Worm (Caenorhabditis elegans) whole organism, midembryonic: ENCODE measurements around the gene K10C2.6.

Source experiments
- T22C8.4 ChIP-seq: fragments of 200-800 bp; sonication (Bioruptor generic); IDR thresholded peaks from 2 replicates; pipeline ENCODE4 v1.3.6; 2022; ENCODE audit warnings: missing genetic modification characterization, missing compliant biosample characterization
- cog-1 ChIP-seq: sonication (generic microtip); optimal IDR thresholded peaks from 2 replicates; lab custom pipeline; 2016; ENCODE audit warnings: missing genetic modification characterization, missing compliant biosample characterization
- flt-1 ChIP-seq: fragments of 200-800 bp; sonication (Bioruptor generic); IDR thresholded peaks from 2 replicates; pipeline ENCODE4 v1.3.6; 2022; ENCODE audit warnings: missing genetic modification characterization, missing compliant biosample characterization
- klf-2 ChIP-seq: fragments of 200-800 bp; sonication (Bioruptor generic); conservative IDR thresholded peaks from 2 replicates; pipeline ENCODE4 v1.3.6; 2022; ENCODE audit warnings: missing genetic modification reagents, missing genetic modification characterization, missing compliant biosample characterization
- med-1 ChIP-seq: sonication (generic microtip); optimal IDR thresholded peaks from 2 replicates; lab custom pipeline; 2017; ENCODE audit warnings: missing genetic modification characterization, mild to moderate bottlenecking, missing compliant biosample characterization, antibody characterized with exemption, missing genetic modification reagents; ENCODE audit not compliant: insufficient read depth
- ref-1 ChIP-seq: fragments of 200-800 bp; sonication (Bioruptor generic); conservative IDR thresholded peaks from 2 replicates; pipeline ENCODE4 v1.3.6; 2022; ENCODE audit warnings: missing genetic modification reagents, missing genetic modification characterization, missing compliant biosample characterization
- tab-1 ChIP-seq: fragments of 200-800 bp; sonication (Bioruptor generic); IDR thresholded peaks from 2 replicates; pipeline ENCODE4 v1.3.6; 2022; ENCODE audit warnings: missing genetic modification characterization, missing compliant biosample characterization
- ztf-23 ChIP-seq: fragments of 200-800 bp; sonication (Bioruptor generic); IDR thresholded peaks from 2 replicates; pipeline ENCODE4 v1.3.6; 2022; ENCODE audit warnings: missing genetic modification reagents, missing genetic modification characterization, missing compliant biosample characterization
- ztf-29 ChIP-seq: fragments of 200-800 bp; sonication (Bioruptor generic); IDR thresholded peaks from 2 replicates; pipeline ENCODE4 v1.3.6; 2022; ENCODE audit warnings: missing genetic modification reagents, missing genetic modification characterization, missing compliant biosample characterization

Gene K10C2.6

DNA sequence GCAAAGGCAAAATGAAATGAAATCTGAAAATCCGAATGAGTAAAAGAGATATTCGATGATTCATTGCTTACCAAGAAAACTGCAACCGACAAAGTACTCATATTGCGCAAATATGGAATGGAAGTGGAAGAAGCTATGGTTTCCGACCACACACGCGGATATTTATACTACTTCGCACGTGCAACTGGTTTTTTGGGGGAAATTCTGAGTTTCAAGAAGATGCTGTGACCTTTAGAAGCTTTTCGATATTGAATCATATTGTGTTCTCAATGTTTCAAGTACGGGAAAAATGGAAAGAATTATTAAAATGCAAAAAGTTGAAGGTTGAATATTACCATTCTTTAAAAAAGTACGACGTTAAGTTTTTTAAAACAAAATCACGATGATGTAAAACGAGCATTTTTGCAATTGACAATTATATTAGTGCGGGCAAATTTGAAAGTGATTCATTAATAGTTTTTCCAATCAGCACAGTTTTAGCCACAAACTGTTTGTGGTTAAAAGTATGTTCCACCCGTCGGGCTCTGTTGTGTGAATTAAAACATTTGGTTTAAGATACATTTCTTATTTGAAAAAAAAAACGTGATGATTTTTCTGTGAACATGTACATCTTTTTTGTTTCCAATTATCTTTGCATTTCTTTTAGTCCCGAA, at the start of gene K10C2.6, which contains the start of gene grl-6:
Gene K10C2.6, plus strand, starts transcription at position 603 of the 653 bp plus-strand sequence.
Gene grl-6, minus strand, starts transcription at position 101 of the 653 bp plus-strand sequence.
- TF ChIP-seq ztf-29 (GFP tag; lab: Robert Waterston, UW) (no peak), med-1 (GFP tag; lab: Kevin White, UChicago) (no peak), flt-1 (GFP tag; lab: Robert Waterston, UW) (no peak), klf-2 (GFP tag; lab: Robert Waterston, UW) (no peak), ref-1 (no peak), T22C8.4 (GFP tag; lab: Robert Waterston, UW) (no peak), tab-1 (no peak), ztf-23 (GFP tag; lab: Robert Waterston, UW) (no peak), cog-1 (tag; lab: Kevin White, UChicago) (no peak)

DNA sequence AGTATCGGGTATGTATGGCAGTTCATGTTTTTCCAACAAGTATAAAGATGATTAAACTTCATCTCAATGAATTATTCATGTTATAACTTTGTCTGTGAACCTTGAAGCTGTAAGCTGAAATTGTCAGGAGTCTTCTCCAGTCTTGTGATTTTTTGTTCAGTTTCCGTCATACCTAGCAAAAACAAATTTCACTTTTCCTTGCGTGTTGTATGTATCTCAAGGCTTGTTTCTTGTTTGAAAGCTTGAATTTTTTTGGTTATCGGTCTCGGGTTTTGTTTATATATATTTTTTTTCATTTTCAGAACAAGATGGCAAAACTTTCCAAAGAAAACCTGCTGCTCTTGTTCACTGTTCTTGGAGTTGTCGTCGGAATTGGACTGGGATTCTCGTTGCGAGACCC, 48.1 kb upstream of the K10C2.6 start, which contains the start of gene glt-4:
Gene glt-4, plus strand, starts transcription at position 301 of the 400 bp plus-strand sequence.
- TF ChIP-seq cog-1 (tag; lab: Kevin White, UChicago), result no peak
- TF ChIP-seq klf-2 (GFP tag; lab: Robert Waterston, UW), result no peak
- no peak for TF ChIP-seq tab-1
- TF ChIP-seq ztf-23 (GFP tag; lab: Robert Waterston, UW), result no peak
- no peak for TF ChIP-seq T22C8.4 (GFP tag; lab: Robert Waterston, UW)
- no peak for TF ChIP-seq flt-1 (GFP tag; lab: Robert Waterston, UW)
- no peak for TF ChIP-seq ztf-29 (GFP tag; lab: Robert Waterston, UW)
- no peak for TF ChIP-seq ref-1
- no peak for TF ChIP-seq med-1 (GFP tag; lab: Kevin White, UChicago)

DNA sequence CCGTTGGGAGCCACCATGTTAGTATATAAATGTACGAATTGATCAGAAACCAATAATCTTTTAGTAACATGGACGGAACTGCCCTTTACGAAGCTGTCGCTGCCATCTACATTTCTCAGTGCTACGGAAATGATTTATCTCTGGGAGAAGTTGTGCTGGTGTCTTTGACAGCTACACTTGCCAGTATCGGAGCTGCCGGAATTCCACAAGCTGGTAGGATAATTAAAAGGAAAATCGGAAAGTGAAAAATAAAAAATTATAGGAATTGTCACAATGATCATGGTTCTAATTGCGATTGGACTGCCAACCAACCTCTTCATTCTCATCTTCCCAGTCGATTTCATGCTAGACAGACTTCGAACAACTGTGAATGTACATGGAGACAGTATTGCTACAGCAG, 45.3 kb upstream of the K10C2.6 start:
- no peak for TF ChIP-seq tab-1
- no peak for TF ChIP-seq med-1 (GFP tag; lab: Kevin White, UChicago)
- TF ChIP-seq ref-1, result no peak
- no peak for TF ChIP-seq ztf-29 (GFP tag; lab: Robert Waterston, UW)

ce11 chrX:6407805-6408204, 43.4 kb upstream of the K10C2.6 start:
- TF ChIP-seq klf-2 (GFP tag; lab: Robert Waterston, UW), result no peak
- no peak for TF ChIP-seq med-1 (GFP tag; lab: Kevin White, UChicago)
- no peak for TF ChIP-seq tab-1
- TF ChIP-seq T22C8.4 (GFP tag; lab: Robert Waterston, UW), result no peak
- no peak for TF ChIP-seq ztf-29 (GFP tag; lab: Robert Waterston, UW)
- TF ChIP-seq ref-1, result no peak
- no peak for TF ChIP-seq flt-1 (GFP tag; lab: Robert Waterston, UW)
- TF ChIP-seq ztf-23 (GFP tag; lab: Robert Waterston, UW), result no peak
- TF ChIP-seq cog-1 (tag; lab: Kevin White, UChicago), result no peak

DNA sequence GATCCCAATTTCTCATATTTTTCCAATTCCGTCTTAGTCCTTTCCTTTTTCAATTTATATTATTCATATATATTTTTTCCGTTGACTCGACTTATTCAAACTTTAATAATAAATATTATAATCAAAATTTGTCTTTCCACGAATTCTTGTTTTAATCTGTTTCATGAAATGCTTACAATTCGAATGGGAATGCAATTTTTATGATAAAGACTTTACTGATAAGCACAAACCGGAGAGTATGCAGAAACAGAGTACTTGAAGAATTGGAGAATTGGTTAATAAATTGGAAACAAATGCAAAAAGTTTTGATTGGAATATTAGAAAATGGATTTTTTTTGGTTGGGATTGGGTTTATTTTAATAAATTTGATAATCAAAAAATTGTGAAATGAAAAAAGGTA, 43.0 kb upstream of the K10C2.6 start:
- no peak for TF ChIP-seq ref-1

DNA sequence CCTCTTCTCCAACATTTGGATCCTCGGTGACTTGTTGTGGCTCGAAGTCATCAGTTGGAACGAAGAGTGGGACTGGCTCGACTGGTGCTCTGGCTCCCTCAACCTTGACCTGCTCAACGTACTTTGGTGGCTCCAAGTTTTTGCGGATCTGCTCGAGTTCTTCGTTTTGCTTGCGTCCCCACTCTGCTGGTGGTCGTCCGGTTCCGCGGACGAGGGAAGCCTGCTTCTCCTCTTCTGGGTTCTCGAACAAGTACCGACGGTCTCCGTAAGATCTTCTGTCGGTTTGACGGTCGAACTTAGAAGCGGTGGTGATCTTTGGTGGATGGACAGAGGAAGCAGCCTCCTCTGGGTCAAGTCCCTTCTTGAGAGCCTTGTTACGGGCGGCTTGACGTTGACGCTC, 42.5 kb upstream of the K10C2.6 start:
- TF ChIP-seq ztf-29 (GFP tag; lab: Robert Waterston, UW) (no peak), klf-2 (GFP tag; lab: Robert Waterston, UW) (no peak), med-1 (GFP tag; lab: Kevin White, UChicago) (no peak), T22C8.4 (GFP tag; lab: Robert Waterston, UW) (no peak)

DNA sequence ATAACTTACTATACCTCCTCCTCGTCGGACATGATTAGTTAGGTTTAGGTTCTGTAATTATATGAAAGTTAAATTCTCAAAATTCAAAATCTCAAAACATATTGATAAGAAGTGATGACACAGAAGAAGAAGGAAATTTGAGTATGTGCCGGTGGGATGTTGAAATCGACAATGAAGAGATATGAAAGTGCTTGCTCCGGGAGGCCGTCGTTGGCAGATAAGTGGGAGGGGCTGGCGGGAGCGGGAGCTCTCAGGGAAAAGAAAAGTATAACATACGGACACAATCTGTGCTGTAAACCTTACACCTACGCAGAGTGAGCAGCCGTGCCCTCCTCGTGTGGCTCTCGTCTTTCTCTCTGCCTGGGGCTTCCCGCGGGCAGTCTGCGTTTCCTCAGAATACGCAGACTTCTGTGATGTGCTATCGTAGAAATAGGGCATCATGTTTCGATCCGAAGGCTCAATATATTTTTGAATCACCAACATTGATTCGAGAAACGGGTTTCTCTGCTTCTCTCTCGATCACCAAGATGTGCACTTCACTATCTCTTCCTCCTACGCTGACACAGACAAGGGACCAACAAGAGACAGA, 41.0 kb upstream of the K10C2.6 start, which contains the start of gene mup-2:
Gene mup-2, minus strand, starts transcription at position 51 of the 589 bp plus-strand sequence.
- TF ChIP-seq flt-1 (GFP tag; lab: Robert Waterston, UW), result no peak
- no peak for TF ChIP-seq ref-1
- no peak for TF ChIP-seq tab-1
- TF ChIP-seq T22C8.4 (GFP tag; lab: Robert Waterston, UW), result no peak
- TF ChIP-seq ztf-29 (GFP tag; lab: Robert Waterston, UW), result no peak
- no peak for TF ChIP-seq med-1 (GFP tag; lab: Kevin White, UChicago)
- peak; percentile 61 for TF ChIP-seq cog-1 (tag; lab: Kevin White, UChicago)
- no peak for TF ChIP-seq klf-2 (GFP tag; lab: Robert Waterston, UW)
- TF ChIP-seq ztf-23 (GFP tag; lab: Robert Waterston, UW), result 0 out of 2 replicates have a peak, but pooled peaks have one; percentile 30

- TF ChIP-seq flt-1 (GFP tag; lab: Robert Waterston, UW) (no peak), ztf-29 (GFP tag; lab: Robert Waterston, UW) (no peak), med-1 (GFP tag; lab: Kevin White, UChicago) (no peak), ref-1 (no peak), cog-1 (tag; lab: Kevin White, UChicago) (no peak), klf-2 (GFP tag; lab: Robert Waterston, UW) (no peak), tab-1 (no peak), T22C8.4 (GFP tag; lab: Robert Waterston, UW) (no peak), ztf-23 (GFP tag; lab: Robert Waterston, UW) (no peak)
These were observed 38.7 kb upstream of the K10C2.6 start, which contains the start of gene T22E5.1 for ce11 chrX:6412575-6412974. T22E5.1 (plus strand) TSS chrX:6412875.

DNA sequence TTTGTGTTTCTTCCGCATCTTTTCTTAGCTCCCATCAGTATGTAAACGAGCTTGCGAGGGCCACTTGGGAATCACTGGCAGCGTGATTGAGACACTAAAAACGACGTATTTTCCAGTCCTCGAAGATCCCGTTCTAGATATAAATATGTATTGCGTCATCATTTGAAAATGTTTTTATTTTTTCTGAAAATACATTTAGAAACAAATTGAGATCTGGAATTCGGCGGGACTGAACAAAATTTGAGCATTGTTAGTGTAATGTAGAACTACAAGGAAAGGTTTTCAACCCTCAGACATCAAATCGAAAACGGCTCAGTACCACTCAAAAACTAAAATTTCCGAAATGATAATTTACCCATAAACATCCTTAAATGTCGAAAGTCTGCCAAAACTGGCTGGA, 37.7 kb upstream of the K10C2.6 start:
- TF ChIP-seq cog-1 (tag; lab: Kevin White, UChicago) (no peak), flt-1 (GFP tag; lab: Robert Waterston, UW) (no peak), ref-1 (no peak), ztf-29 (GFP tag; lab: Robert Waterston, UW) (no peak), med-1 (GFP tag; lab: Kevin White, UChicago) (no peak), T22C8.4 (GFP tag; lab: Robert Waterston, UW) (no peak), tab-1 (no peak), ztf-23 (GFP tag; lab: Robert Waterston, UW) (no peak), klf-2 (GFP tag; lab: Robert Waterston, UW) (no peak)
